Worm (Caenorhabditis elegans) whole organism, early embryonic: Measurements from ENCODE around the gene math-37.

ENCODE experiments used
- B0310.2 ChIP-seq: sonication (generic microtip); optimal IDR thresholded peaks from 2 replicates; lab custom pipeline; 2016; ENCODE audit warnings: mild to moderate bottlenecking, missing genetic modification characterization, missing compliant biosample characterization
- F13C5.2 ChIP-seq: sonication (generic microtip); optimal IDR thresholded peaks from 2 replicates; lab custom pipeline; 2017; ENCODE audit warnings: mild to moderate bottlenecking, missing genetic modification characterization, inconsistent platforms, missing compliant biosample characterization
- aly-1 ChIP-seq: sonication (generic microtip); optimal IDR thresholded peaks from 2 replicates; lab custom pipeline; 2016; ENCODE audit warnings: missing genetic modification characterization, missing compliant biosample characterization
- ama-1 ChIP-seq: fragments of 150-350 bp; optimal IDR thresholded peaks from 2 replicates; lab custom pipeline; 2014
- ceh-13 ChIP-seq: fragments of 200-800 bp; sonication (Bioruptor generic); optimal IDR thresholded peaks from 2 replicates; lab custom pipeline; 2018; ENCODE audit warnings: mild to moderate bottlenecking, missing genetic modification characterization, missing compliant biosample characterization
- ceh-36 ChIP-seq: sonication (generic microtip); optimal IDR thresholded peaks from 2 replicates; lab custom pipeline; 2016; ENCODE audit warnings: missing genetic modification characterization, inconsistent platforms, missing compliant biosample characterization
- ets-7 ChIP-seq: sonication (generic microtip); optimal IDR thresholded peaks from 2 replicates; lab custom pipeline; 2016; ENCODE audit warnings: missing genotype, missing genetic modification characterization, missing compliant biosample characterization
- flt-1 ChIP-seq: fragments of 200-800 bp; sonication (Bioruptor generic); IDR thresholded peaks from 2 replicates; pipeline ENCODE4 v1.3.6; 2022; ENCODE audit warnings: missing genetic modification characterization, missing compliant biosample characterization
- hmbx-1 ChIP-seq: sonication (generic microtip); optimal IDR thresholded peaks from 2 replicates; lab custom pipeline; 2016; ENCODE audit warnings: mild to moderate bottlenecking, missing genetic modification characterization, missing compliant biosample characterization
- hmg-4 ChIP-seq: fragments of 200-800 bp; sonication (Bioruptor generic); optimal IDR thresholded peaks from 2 replicates; lab custom pipeline; 2018; ENCODE audit warnings: mild to moderate bottlenecking, missing genetic modification characterization, missing compliant biosample characterization
- hnd-1 ChIP-seq: sonication (generic microtip); optimal IDR thresholded peaks from 2 replicates; lab custom pipeline; 2016; ENCODE audit warnings: missing genetic modification characterization, missing compliant biosample characterization
- pes-1 ChIP-seq: fragments of 200-800 bp; sonication (Bioruptor generic); IDR thresholded peaks from 2 replicates; pipeline ENCODE4 v1.3.6; 2022; ENCODE audit warnings: missing genetic modification reagents, missing genetic modification characterization, missing compliant biosample characterization
- scrt-1 ChIP-seq: fragments of 200-800 bp; sonication (Bioruptor generic); IDR thresholded peaks from 2 replicates; pipeline ENCODE4 v1.3.6; 2022; ENCODE audit warnings: missing genetic modification characterization, missing compliant biosample characterization
- sea-1 ChIP-seq: fragments of 200-800 bp; sonication (Bioruptor generic); conservative IDR thresholded peaks from 2 replicates; pipeline ENCODE4 v1.3.6; 2022; ENCODE audit warnings: missing genetic modification characterization, missing compliant biosample characterization
- tbx-11 ChIP-seq: fragments of 200-800 bp; sonication (Bioruptor generic); IDR thresholded peaks from 2 replicates; pipeline ENCODE4 v1.3.6; 2022; ENCODE audit warnings: missing genetic modification characterization, missing compliant biosample characterization
- tbx-37 ChIP-seq: fragments of 200-800 bp; sonication (Bioruptor generic); conservative IDR thresholded peaks from 2 replicates; pipeline ENCODE4 v1.3.6; 2022; ENCODE audit warnings: missing genetic modification reagents, missing genetic modification characterization, missing compliant biosample characterization
- tra-4 ChIP-seq: sonication (generic microtip); optimal IDR thresholded peaks from 2 replicates; lab custom pipeline; 2017; ENCODE audit warnings: missing genetic modification characterization, missing compliant biosample characterization

Gene math-37

DNA sequence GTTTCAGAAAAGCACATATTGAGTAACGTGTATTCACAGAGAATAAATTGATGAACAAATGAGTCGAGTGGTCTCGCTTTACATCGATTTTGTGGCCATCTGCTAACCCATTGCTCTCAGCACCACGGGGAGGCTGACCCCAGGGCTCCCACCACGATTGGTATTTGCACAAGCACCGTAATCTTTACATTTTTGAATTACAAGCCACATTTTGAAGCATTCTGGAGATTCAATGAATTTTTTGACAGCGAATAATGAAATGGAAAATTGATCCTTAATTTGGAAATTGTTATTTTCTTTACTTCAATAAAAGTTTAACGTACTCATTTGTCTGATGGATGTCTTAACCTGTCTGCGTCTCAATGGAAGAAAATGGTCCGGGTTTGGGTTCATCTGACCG lies 23.6 kb upstream of the math-37 start, which contains the start of gene C40A11.6:
Gene C40A11.6 (minus strand): TSS at position 101 of the 400 bp plus-strand sequence.
- TF ChIP-seq B0310.2 (tag; lab: Kevin White, UChicago): no peak

DNA sequence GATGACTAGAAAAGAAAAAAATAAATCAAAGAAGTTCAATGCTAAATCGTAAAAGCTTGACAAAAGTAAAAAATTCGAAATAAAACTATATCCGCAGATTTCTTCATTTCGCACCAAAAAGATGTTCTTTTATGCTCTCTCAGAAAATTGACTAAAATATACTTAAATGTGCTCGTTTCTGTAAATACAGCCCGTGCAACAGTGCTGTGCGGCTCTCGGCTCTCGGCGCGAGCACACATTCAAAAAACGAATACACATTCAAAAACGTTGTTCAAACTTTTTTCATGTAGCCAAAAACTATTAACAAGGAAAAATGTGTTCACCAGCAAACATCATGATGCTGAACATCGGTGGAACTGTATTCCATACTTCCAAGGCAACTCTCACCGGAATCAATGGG lies 18.8 kb upstream of the math-37 start, which contains the start of gene C40A11.3:
Gene C40A11.3 (plus strand): TSS at position 301 of the 400 bp plus-strand sequence.
- TF ChIP-seq hmbx-1 (tag; lab: Kevin White, UChicago) (no peak), ets-7 (tag; lab: Kevin White, UChicago) (no peak), ama-1 (no peak)

DNA sequence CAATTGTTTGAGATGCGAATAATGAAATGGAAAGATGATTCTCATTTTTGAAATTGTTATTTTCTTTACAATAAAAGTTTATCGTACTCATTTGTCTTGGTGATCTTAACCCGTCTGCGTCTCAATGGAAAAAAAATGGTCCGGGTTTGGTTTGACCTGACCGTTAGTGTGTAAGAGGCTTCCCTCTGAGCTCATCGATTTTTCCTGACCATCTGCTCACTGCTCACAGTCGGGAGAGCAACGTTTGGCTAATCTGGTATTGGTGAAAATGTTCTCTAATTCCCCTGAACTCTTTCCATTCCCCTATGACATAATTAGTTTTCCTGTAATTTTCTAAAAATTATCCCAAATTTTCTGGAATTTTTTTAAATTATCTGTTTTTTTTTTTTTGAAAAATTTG lies 16.9 kb upstream of the math-37 start:
- no peak for TF ChIP-seq ama-1

DNA sequence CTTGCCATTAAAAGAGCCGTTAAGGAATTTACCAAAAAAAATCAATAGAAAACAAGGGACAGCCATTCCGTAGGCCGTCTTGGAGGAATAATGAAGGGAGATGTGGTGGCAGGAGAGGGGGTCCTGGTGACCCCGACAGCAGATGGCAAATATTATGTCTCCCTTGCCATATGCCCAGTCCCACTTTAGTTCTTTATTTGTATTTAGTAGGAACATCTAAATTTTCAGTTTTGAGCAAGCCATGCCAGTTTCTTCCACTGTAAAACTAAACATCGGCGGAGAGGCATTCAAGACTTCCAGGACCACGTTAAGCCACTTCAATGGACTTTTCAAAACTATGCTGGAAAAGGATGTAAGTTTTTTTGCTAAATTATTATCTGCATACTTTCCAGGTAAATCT lies 15.2 kb upstream of the math-37 start, which contains the start of gene C40A11.4:
Gene C40A11.4 (plus strand): TSS at position 188 of the 400 bp plus-strand sequence.
- TF ChIP-seq aly-1 (no peak), flt-1 (no peak), pes-1 (GFP tag; lab: Robert Waterston, UW) (no peak), ceh-13 (GFP tag; lab: Kevin White, UChicago) (no peak), ama-1 (no peak), hmg-4 (GFP tag; lab: Kevin White, UChicago) (no peak)

DNA sequence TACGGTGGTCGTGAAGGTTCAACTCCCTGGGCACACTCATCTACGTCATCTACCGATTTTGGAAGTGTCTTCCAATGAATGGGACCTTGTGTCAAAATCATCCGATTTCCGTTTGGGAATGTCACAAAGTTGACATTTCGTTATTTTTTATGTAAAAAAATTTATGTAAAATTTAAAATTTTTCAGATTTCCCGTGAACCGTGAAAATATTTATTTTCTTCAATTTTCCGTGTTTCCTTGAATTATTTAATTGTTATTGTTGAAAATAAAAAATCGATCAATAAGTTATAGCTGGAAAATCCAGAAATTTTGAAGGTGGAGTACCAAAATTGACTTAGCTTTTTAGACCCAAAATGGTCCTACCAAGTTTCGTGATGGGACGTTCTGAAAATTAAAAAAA lies 13.6 kb upstream of the math-37 start, which contains the start of gene hpo-7:
Gene hpo-7 (minus strand): TSS at position 101 of the 400 bp plus-strand sequence.
- TF ChIP-seq hmg-4 (GFP tag; lab: Kevin White, UChicago) (no peak), ama-1 (no peak), B0310.2 (tag; lab: Kevin White, UChicago) (no peak), tbx-11 (GFP tag; lab: Robert Waterston, UW) (no peak)

DNA sequence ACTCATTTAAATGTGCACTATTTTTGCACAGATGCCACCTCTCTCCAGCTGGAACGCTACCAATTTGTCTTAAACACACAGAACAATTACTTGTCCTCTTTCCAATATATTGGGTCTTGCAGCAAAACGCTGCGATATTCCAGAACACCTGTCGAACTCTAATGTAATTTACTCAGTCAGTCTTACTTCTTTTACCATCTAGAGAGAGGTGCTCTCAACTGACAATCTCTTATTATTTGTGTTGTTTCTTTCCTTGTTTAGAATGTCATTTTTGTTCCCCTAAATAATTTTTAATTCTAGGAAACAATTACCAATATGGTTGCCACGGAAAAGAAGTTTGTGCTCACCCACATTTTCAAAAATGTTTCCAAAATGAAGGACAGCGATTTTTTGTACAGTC lies 8.8 kb upstream of the math-37 start, which contains the start of gene sdz-28:
Gene sdz-28 (plus strand): TSS at position 301 of the 400 bp plus-strand sequence.
- TF ChIP-seq ets-7 (tag; lab: Kevin White, UChicago) (no peak), tra-4 (tag; lab: Kevin White, UChicago) (no peak), F13C5.2 (tag; lab: Kevin White, UChicago) (no peak), B0310.2 (tag; lab: Kevin White, UChicago) (no peak), scrt-1 (GFP tag; lab: Robert Waterston, UW) (no peak), ceh-36 (tag; lab: Kevin White, UChicago) (no peak), hnd-1 (tag; lab: Kevin White, UChicago) (no peak), hmbx-1 (tag; lab: Kevin White, UChicago) (no peak), tbx-37 (GFP tag; lab: Robert Waterston, UW) (no peak), flt-1 (no peak), ceh-13 (GFP tag; lab: Kevin White, UChicago) (no peak), tbx-11 (GFP tag; lab: Robert Waterston, UW) (no peak), sea-1 (GFP tag; lab: Robert Waterston, UW) (no peak)

DNA sequence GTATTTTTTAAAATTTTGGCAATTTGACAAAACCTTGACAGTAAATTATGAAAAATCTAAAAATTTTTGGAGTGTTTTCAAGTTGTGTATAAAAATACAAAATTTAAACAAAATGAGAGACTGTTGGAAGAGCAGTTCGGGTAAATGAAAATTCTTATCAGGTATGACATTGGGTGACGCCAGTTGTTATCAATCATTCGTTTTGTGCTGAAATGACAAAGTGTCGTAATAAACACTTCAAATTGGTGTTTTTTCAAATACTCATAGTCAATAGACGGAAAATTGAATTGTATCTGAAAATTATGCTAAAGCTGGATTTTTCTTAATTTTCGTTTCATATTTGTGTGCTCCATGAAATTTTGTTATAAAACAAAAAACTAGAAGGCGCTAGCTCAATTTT lies 771 bp upstream of the math-37 start:
- no peak for TF ChIP-seq tbx-37 (GFP tag; lab: Robert Waterston, UW)
- no peak for TF ChIP-seq scrt-1 (GFP tag; lab: Robert Waterston, UW)
- no peak for TF ChIP-seq ceh-13 (GFP tag; lab: Kevin White, UChicago)
- no peak for TF ChIP-seq sea-1 (GFP tag; lab: Robert Waterston, UW)
- no peak for TF ChIP-seq tra-4 (tag; lab: Kevin White, UChicago)
- no peak for TF ChIP-seq ama-1
- TF ChIP-seq aly-1: no peak
- no peak for TF ChIP-seq B0310.2 (tag; lab: Kevin White, UChicago)
- TF ChIP-seq tbx-11 (GFP tag; lab: Robert Waterston, UW): no peak
- TF ChIP-seq hnd-1 (tag; lab: Kevin White, UChicago): no peak
- TF ChIP-seq ets-7 (tag; lab: Kevin White, UChicago): no peak
- TF ChIP-seq pes-1 (GFP tag; lab: Robert Waterston, UW): no peak

DNA sequence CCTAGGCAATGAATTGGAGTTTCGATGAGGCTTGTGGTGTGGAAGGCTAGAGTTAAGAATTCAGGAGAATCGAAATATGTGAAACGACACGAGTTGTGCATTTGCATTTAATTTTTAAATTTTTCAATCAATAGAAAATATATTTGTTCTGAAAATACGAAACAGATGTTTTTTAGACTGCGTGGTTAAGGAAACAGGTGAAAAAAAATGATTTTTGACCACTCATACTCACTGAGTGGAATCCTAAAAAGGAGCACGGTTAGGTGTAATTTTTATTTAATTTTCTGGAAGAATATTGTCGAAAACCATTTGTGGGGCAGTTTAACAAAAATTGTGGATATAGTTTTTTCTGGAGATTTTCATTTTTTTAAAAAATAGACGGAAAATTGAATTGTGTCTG lies 5.2 kb downstream of the math-37 start, which contains the start of gene srh-195:
Gene srh-195 (minus strand): TSS at position 101 of the 400 bp plus-strand sequence.
- TF ChIP-seq ets-7 (tag; lab: Kevin White, UChicago): no peak
- no peak for TF ChIP-seq hmbx-1 (tag; lab: Kevin White, UChicago)

DNA sequence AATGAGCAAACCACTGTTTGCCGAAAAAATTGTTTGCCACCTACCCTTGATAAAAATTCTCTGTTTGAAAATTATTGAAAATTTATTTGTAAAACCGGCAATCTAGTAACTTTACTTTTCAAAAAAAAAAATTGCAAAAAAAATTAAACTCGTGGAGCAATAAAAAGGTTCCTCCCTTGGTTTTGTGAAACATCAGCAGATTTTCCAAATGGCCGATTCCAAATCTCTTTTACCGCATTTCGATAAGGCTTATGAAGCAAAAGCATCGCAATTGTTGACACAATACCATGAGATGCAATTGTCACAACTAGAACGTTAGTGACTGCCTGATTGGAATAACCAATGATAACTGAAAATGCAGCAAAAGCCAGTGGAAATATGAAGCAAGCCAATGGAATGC lies 7.5 kb downstream of the math-37 start:
- no peak for TF ChIP-seq aly-1
- no peak for TF ChIP-seq ceh-36 (tag; lab: Kevin White, UChicago)
- TF ChIP-seq F13C5.2 (tag; lab: Kevin White, UChicago): no peak
- no peak for TF ChIP-seq tra-4 (tag; lab: Kevin White, UChicago)
- TF ChIP-seq scrt-1 (GFP tag; lab: Robert Waterston, UW): no peak
- TF ChIP-seq tbx-11 (GFP tag; lab: Robert Waterston, UW): no peak
- no peak for TF ChIP-seq sea-1 (GFP tag; lab: Robert Waterston, UW)
- TF ChIP-seq ceh-13 (GFP tag; lab: Kevin White, UChicago): no peak
- no peak for TF ChIP-seq ets-7 (tag; lab: Kevin White, UChicago)
- no peak for TF ChIP-seq pes-1 (GFP tag; lab: Robert Waterston, UW)
- no peak for TF ChIP-seq hnd-1 (tag; lab: Kevin White, UChicago)
- no peak for TF ChIP-seq flt-1
